Fruit fly (Drosophila melanogaster): ENCODE measurements around the gene CG2113.

CG2113 gene

dm6 chr3L:3034779-3035643, 40.0 kb downstream of the CG2113 start, which contains the start of gene CG2162 (continued):
- TF ChIP-seq E2f2 (GFP tag; IDR thresholded peaks at IDR 0.05) (peak; percentile 96), Bgb (GFP tag; IDR thresholded peaks at IDR 0.05; ENCODE audit: partially characterized antibody) (peak; percentile 59), CG6854 (GFP tag; optimal IDR thresholded peaks at IDR 0.05) (no peak), Myb (GFP tag; optimal IDR thresholded peaks at IDR 0.05) (peak; percentile 27), CG17359 (tag; optimal IDR thresholded peaks at IDR 0.05) (no peak), ewg (GFP tag; optimal IDR thresholded peaks at IDR 0.05) (peak; percentile 8), CG10543 (GFP tag; optimal IDR thresholded peaks at IDR 0.05) (peak; percentile 4), CG8478 (optimal IDR thresholded peaks at IDR 0.05) (peak; percentile 89), HLH3B (GFP tag; IDR thresholded peaks at IDR 0.05) (no peak), Dek (tag; optimal IDR thresholded peaks at IDR 0.05) (no peak), pzg (GFP tag; optimal IDR thresholded peaks at IDR 0.05) (peak; percentile 67), ro (GFP tag; IDR thresholded peaks at IDR 0.05) (no peak), Dp (GFP tag; optimal IDR thresholded peaks at IDR 0.05) (peak; percentile 88), cg (GFP tag; optimal IDR thresholded peaks at IDR 0.05) (peak; percentile 99), CoRest (tag; optimal IDR thresholded peaks at IDR 0.05) (no peak), CG2199 (GFP tag; IDR thresholded peaks at IDR 0.05) (no peak), cas (GFP tag; IDR thresholded peaks at IDR 0.05) (no peak), Bdp1 (GFP tag; optimal IDR thresholded peaks at IDR 0.05) (no peak), CG11723 (GFP tag; optimal IDR thresholded peaks at IDR 0.05) (no peak), schlank (tag; optimal IDR thresholded peaks at IDR 0.05) (no peak), Opbp (GFP tag; IDR thresholded peaks at IDR 0.05; ENCODE audit: partially characterized antibody) (no peak), cad (GFP tag; optimal IDR thresholded peaks at IDR 0.05) (no peak), Dip2 (GFP tag; IDR thresholded peaks at IDR 0.05) (no peak), CG8944 (GFP tag; optimal IDR thresholded peaks at IDR 0.05) (no peak), gfzf (GFP tag; optimal IDR thresholded peaks at IDR 0.05) (peak; percentile 84), Aef1 (GFP tag; IDR thresholded peaks at IDR 0.05) (peak; percentile 57), Side (GFP tag; optimal IDR thresholded peaks at IDR 0.05) (no peak), Ets97D (GFP tag; optimal IDR thresholded peaks at IDR 0.05) (peak; percentile 15), CG9437 (GFP tag; optimal IDR thresholded peaks at IDR 0.05) (no peak), Trl (optimal IDR thresholded peaks at IDR 0.05) (peak; percentile 27 to 73), Trl (GFP tag; optimal IDR thresholded peaks at IDR 0.05) (no peak), Atf6 (GFP tag; IDR thresholded peaks at IDR 0.05) (no peak), Dref (GFP tag; IDR thresholded peaks at IDR 0.05) (peak; percentile 70), CG5180 (GFP tag; optimal IDR thresholded peaks at IDR 0.05) (peak; percentile 40)

dm6 chr3L:3035769-3036583, 41.0 kb downstream of the CG2113 start:
- TF ChIP-seq NC2α (GFP tag; optimal IDR thresholded peaks at IDR 0.05) (peak; percentile 27), CG8089 (GFP tag; optimal IDR thresholded peaks at IDR 0.05) (peak; percentile 11), Sox102F (GFP tag; optimal IDR thresholded peaks at IDR 0.05) (peak; percentile 78), fu2 (GFP tag; optimal IDR thresholded peaks at IDR 0.05) (peak; percentile 47), dmrt99B (tag; optimal IDR thresholded peaks at IDR 0.05) (peak; percentile 87), lola (GFP tag; optimal IDR thresholded peaks at IDR 0.05) (peak in 1 of 3 experiments; percentile 90), zen (tag; optimal IDR thresholded peaks at IDR 0.05) (peak; percentile 83), stc (GFP tag; IDR thresholded peaks at IDR 0.05) (peak; percentile 69; the same call in 1 of the 2 replicates), Dp (GFP tag; optimal IDR thresholded peaks at IDR 0.05) (no peak), CG5245 (GFP tag; optimal IDR thresholded peaks at IDR 0.05) (peak; percentile 57), CG2712 (tag; optimal IDR thresholded peaks at IDR 0.05) (peak; percentile 88), fd96Cb (tag; optimal IDR thresholded peaks at IDR 0.05) (peak; percentile 81), CG10543 (GFP tag; optimal IDR thresholded peaks at IDR 0.05) (peak; percentile 74), Asciz (GFP tag; optimal IDR thresholded peaks at IDR 0.05) (peak; percentile 79), bcd (GFP tag; optimal IDR thresholded peaks at IDR 0.05) (peak; percentile 88), CG3838 (GFP tag; optimal IDR thresholded peaks at IDR 0.05) (peak; percentile 40), ssp (GFP tag; IDR thresholded peaks at IDR 0.05) (0 out of 2 replicates have a peak, but pooled peaks have one; percentile 27)

Data from whole organism, embryonic.